Worm (Caenorhabditis elegans) whole organism, L4 larva: Measurements from ENCODE around the gene T05A10.6.

ENCODE experiments used
- F10B5.3 ChIP-seq: sonication (generic microtip); optimal IDR thresholded peaks from 2 replicates; lab custom pipeline; 2016; ENCODE audit warnings: mild to moderate bottlenecking, missing genetic modification characterization, missing compliant biosample characterization
- F37D6.2 ChIP-seq: sonication (generic microtip); optimal IDR thresholded peaks from 2 replicates; lab custom pipeline; 2016; ENCODE audit warnings: mild to moderate bottlenecking, missing genetic modification characterization, missing compliant biosample characterization
- F44E2.7 ChIP-seq: fragments of 200-800 bp; sonication (Bioruptor generic); IDR thresholded peaks from 2 replicates; pipeline ENCODE4 v2.1.2; 2022; ENCODE audit warnings: missing genetic modification characterization, missing compliant biosample characterization
- R02D3.7 ChIP-seq: fragments of 150-350 bp; sonication (generic microtip); optimal IDR thresholded peaks from 3 replicates; lab custom pipeline; 2014; ENCODE audit warnings: missing biosample characterization, missing genetic modification characterization
- Y48G9A.11 ChIP-seq: fragments of 200-800 bp; sonication (Bioruptor generic); IDR thresholded peaks from 2 replicates; pipeline ENCODE4 v1.3.6; 2022; ENCODE audit warnings: missing genetic modification reagents, missing genetic modification characterization, missing compliant biosample characterization
- Y75B8A.6 ChIP-seq: fragments of 200-800 bp; sonication (Bioruptor generic); IDR thresholded peaks from 2 replicates; pipeline ENCODE4 v1.3.6; 2022; ENCODE audit warnings: missing genetic modification reagents, missing genetic modification characterization, missing compliant biosample characterization
- ZK337.2 ChIP-seq: fragments of 200-800 bp; sonication (Bioruptor generic); IDR thresholded peaks from 2 replicates; pipeline ENCODE4 v1.3.6; 2022; ENCODE audit warnings: missing genetic modification reagents, missing genetic modification characterization, missing compliant biosample characterization
- aha-1 ChIP-seq: fragments of 150-350 bp; peaks from one replicate; lab custom pipeline; 2014; ENCODE audit warnings: missing biosample characterization, missing genetic modification characterization
- aly-2 ChIP-seq: sonication (generic microtip); optimal IDR thresholded peaks from 2 replicates; lab custom pipeline; 2018; ENCODE audit warnings: missing biosample characterization, missing genetic modification characterization
- ceh-20 ChIP-seq: fragments of 200-800 bp; sonication (Bioruptor generic); IDR thresholded peaks from 2 replicates; pipeline ENCODE4 v1.3.6; 2022; ENCODE audit warnings: missing genetic modification reagents, missing genetic modification characterization, missing compliant biosample characterization
- ceh-32 ChIP-seq: sonication (generic microtip); optimal IDR thresholded peaks from 2 replicates; lab custom pipeline; 2016; ENCODE audit warnings: mild to moderate bottlenecking, missing genetic modification characterization, missing compliant biosample characterization; ENCODE audit not compliant: poor library complexity
- ceh-44 ChIP-seq: fragments of 200-800 bp; sonication (Bioruptor generic); IDR thresholded peaks from 2 replicates; pipeline ENCODE4 v1.3.6; 2022; ENCODE audit warnings: missing genetic modification reagents, missing genetic modification characterization, missing compliant biosample characterization
- ceh-62 ChIP-seq: sonication (generic microtip); optimal IDR thresholded peaks from 2 replicates; lab custom pipeline; 2017; ENCODE audit warnings: missing biosample characterization, missing genetic modification characterization
- ces-1 ChIP-seq: fragments of 150-350 bp; sonication (generic microtip); optimal IDR thresholded peaks from 4 replicates; lab custom pipeline; 2014; ENCODE audit warnings: missing biosample characterization, missing genetic modification reagents, missing genetic modification characterization
- ctbp-1 ChIP-seq: fragments of 200-800 bp; sonication (Bioruptor generic); IDR thresholded peaks from 2 replicates; pipeline ENCODE4 v1.3.6; 2022; ENCODE audit warnings: missing genetic modification reagents, missing genetic modification characterization, missing compliant biosample characterization
- daf-19 ChIP-seq: fragments of 200-800 bp; sonication (Bioruptor generic); conservative IDR thresholded peaks from 2 replicates; pipeline ENCODE4 v1.3.6; 2022; ENCODE audit warnings: missing genetic modification characterization, missing compliant biosample characterization
- dmd-8 ChIP-seq: fragments of 200-800 bp; sonication (Bioruptor generic); IDR thresholded peaks from 2 replicates; pipeline ENCODE4 v1.3.6; 2022; ENCODE audit warnings: missing genetic modification characterization, missing compliant biosample characterization
- dpl-1 ChIP-seq: fragments of 150-350 bp; optimal IDR thresholded peaks from 2 replicates; lab custom pipeline; 2014; ENCODE audit warnings: missing biosample characterization, missing genetic modification reagents, missing genetic modification characterization
- duxl-1 ChIP-seq: sonication (generic microtip); optimal IDR thresholded peaks from 2 replicates; lab custom pipeline; 2016; ENCODE audit warnings: mild to moderate bottlenecking, missing genetic modification characterization, moderate library complexity, missing compliant biosample characterization; ENCODE audit not compliant: poor library complexity
- fkh-10 ChIP-seq: fragments of 150-350 bp; optimal IDR thresholded peaks from 2 replicates; lab custom pipeline; 2014; ENCODE audit warnings: missing biosample characterization, missing genetic modification reagents, missing genetic modification characterization
- fos-1 ChIP-seq: fragments of 150-350 bp; optimal IDR thresholded peaks from 2 replicates; lab custom pipeline; 2014; ENCODE audit warnings: missing biosample characterization, missing genetic modification characterization
- hlh-11 ChIP-seq: fragments of 200-800 bp; sonication (Bioruptor generic); optimal IDR thresholded peaks from 2 replicates; lab custom pipeline; 2018; ENCODE audit warnings: mild to moderate bottlenecking, missing genetic modification characterization, missing compliant biosample characterization
- hmg-1.1 ChIP-seq: fragments of 200-800 bp; sonication (Bioruptor generic); IDR thresholded peaks from 2 replicates; pipeline ENCODE4 v1.3.6; 2022; ENCODE audit warnings: missing genetic modification reagents, missing genetic modification characterization, missing compliant biosample characterization
- jun-1 ChIP-seq: fragments of 150-350 bp; optimal IDR thresholded peaks from 2 replicates; lab custom pipeline; 2014; ENCODE audit warnings: missing biosample characterization, missing genetic modification reagents, missing genetic modification characterization
- lim-7 ChIP-seq: fragments of 200-800 bp; sonication (Bioruptor generic); IDR thresholded peaks from 2 replicates; pipeline ENCODE4 v1.3.6; 2022; ENCODE audit warnings: missing genetic modification characterization, missing compliant biosample characterization
- lin-15B ChIP-seq: fragments of 150-350 bp; sonication (generic microtip); optimal IDR thresholded peaks from 3 replicates; lab custom pipeline; 2014; ENCODE audit warnings: missing biosample characterization, missing genetic modification characterization
- lin-29 ChIP-seq: fragments of 200-800 bp; sonication (Bioruptor generic); IDR thresholded peaks from 2 replicates; pipeline ENCODE4 v1.3.6; 2022; ENCODE audit warnings: missing genetic modification reagents, missing genetic modification characterization, missing compliant biosample characterization
- lin-38 ChIP-seq: fragments of 200-800 bp; sonication (Bioruptor generic); IDR thresholded peaks from 2 replicates; pipeline ENCODE4 v1.3.6; 2022; ENCODE audit warnings: missing genetic modification reagents, missing genetic modification characterization, missing compliant biosample characterization
- madf-5 ChIP-seq, 2 experiments: fragments of 200-800 bp; sonication (Bioruptor generic); IDR thresholded peaks; 2 replicates each; pipeline ENCODE4 v1.3.6; 2022; ENCODE audit warnings: missing compliant biosample characterization in 2 of 2, missing genetic modification characterization in 2 of 2
- mdl-1 ChIP-seq, 2 experiments: fragments of 150-350 bp in 1 of 2; sonication (generic microtip) in 1 of 2; optimal IDR thresholded peaks; 2 replicates each; lab custom pipeline; 2014 to 2017; ENCODE audit warnings: missing biosample characterization in 2 of 2, missing genetic modification characterization in 2 of 2
- mep-1 ChIP-seq: fragments of 150-350 bp; sonication (generic microtip); optimal IDR thresholded peaks from 3 replicates; lab custom pipeline; 2014; ENCODE audit warnings: missing biosample characterization, missing genetic modification characterization
- mxl-3 ChIP-seq: fragments of 200-800 bp; sonication (Bioruptor generic); optimal IDR thresholded peaks from 2 replicates; lab custom pipeline; 2018; ENCODE audit warnings: mild to moderate bottlenecking, missing genetic modification characterization, missing compliant biosample characterization
- nhr-10 ChIP-seq: fragments of 150-350 bp; optimal IDR thresholded peaks from 2 replicates; lab custom pipeline; 2014; ENCODE audit warnings: missing biosample characterization, missing genetic modification characterization
- nhr-102 ChIP-seq: sonication (generic microtip); optimal IDR thresholded peaks from 2 replicates; lab custom pipeline; 2016; ENCODE audit warnings: mild to moderate bottlenecking, missing genetic modification characterization, moderate library complexity, missing compliant biosample characterization
- nhr-11 ChIP-seq: fragments of 150-350 bp; optimal IDR thresholded peaks from 2 replicates; lab custom pipeline; 2014; ENCODE audit warnings: missing biosample characterization, missing genetic modification characterization
- nhr-25 ChIP-seq: sonication (generic microtip); optimal IDR thresholded peaks from 2 replicates; lab custom pipeline; 2017; ENCODE audit warnings: missing genetic modification characterization, mild to moderate bottlenecking, missing compliant biosample characterization, antibody characterized with exemption, moderate library complexity, borderline replicate concordance; ENCODE audit not compliant: insufficient read depth
- nhr-41 ChIP-seq: fragments of 200-800 bp; sonication (Bioruptor generic); IDR thresholded peaks from 2 replicates; pipeline ENCODE4 v1.3.6; 2022; ENCODE audit warnings: missing genetic modification reagents, missing genetic modification characterization, missing compliant biosample characterization
- nhr-42 ChIP-seq: fragments of 200-800 bp; sonication (Bioruptor generic); IDR thresholded peaks from 2 replicates; pipeline ENCODE4 v1.3.6; 2022; ENCODE audit warnings: missing genetic modification characterization, missing compliant biosample characterization
- nhr-48 ChIP-seq: sonication (generic microtip); optimal IDR thresholded peaks from 2 replicates; lab custom pipeline; 2016; ENCODE audit warnings: mild to moderate bottlenecking, missing genetic modification characterization, missing compliant biosample characterization
- nhr-6 ChIP-seq: fragments of 150-350 bp; optimal IDR thresholded peaks from 2 replicates; lab custom pipeline; 2014; ENCODE audit warnings: missing biosample characterization, missing genetic modification characterization
- pha-4 ChIP-seq, 2 experiments: fragments of 150-350 bp in 1 of 2; fragments of 200-800 bp in 1 of 2; sonication (Bioruptor generic) in 1 of 2; IDR thresholded peaks in 1 of 2; optimal IDR thresholded peaks in 1 of 2; 2 replicates each; pipeline versions ENCODE4 v1.3.6 to Lab custom; 2014 to 2022; ENCODE audit warnings: missing genetic modification characterization in 2 of 2, missing genetic modification reagents in 2 of 2, missing biosample characterization in 1 of 2, missing compliant biosample characterization in 1 of 2
- pqm-1 ChIP-seq: sonication (generic microtip); optimal IDR thresholded peaks from 2 replicates; lab custom pipeline; 2017; ENCODE audit warnings: missing biosample characterization, missing genetic modification characterization
- saeg-2 ChIP-seq: fragments of 200-800 bp; sonication (Bioruptor generic); IDR thresholded peaks from 2 replicates; pipeline ENCODE4 v1.3.6; 2022; ENCODE audit warnings: missing genetic modification reagents, missing genetic modification characterization, missing compliant biosample characterization
- tag-97 ChIP-seq: fragments of 200-800 bp; sonication (Bioruptor generic); IDR thresholded peaks from 2 replicates; pipeline ENCODE4 v1.3.6; 2022; ENCODE audit warnings: missing genetic modification characterization, missing compliant biosample characterization
- unc-39 ChIP-seq: sonication (generic microtip); optimal IDR thresholded peaks from 2 replicates; lab custom pipeline; 2017; ENCODE audit warnings: missing biosample characterization, missing genetic modification characterization
- vab-7 ChIP-seq: fragments of 200-800 bp; sonication (Bioruptor generic); IDR thresholded peaks from 2 replicates; pipeline ENCODE4 v1.3.6; 2022; ENCODE audit warnings: missing genetic modification reagents, missing genetic modification characterization, missing compliant biosample characterization
- zag-1 ChIP-seq: fragments of 150-350 bp; optimal IDR thresholded peaks from 2 replicates; lab custom pipeline; 2014; ENCODE audit warnings: missing biosample characterization, missing genetic modification characterization
- zfp-3 ChIP-seq: fragments of 200-800 bp; sonication (Bioruptor generic); conservative IDR thresholded peaks from 2 replicates; pipeline ENCODE4 v1.3.6; 2022; ENCODE audit warnings: missing genetic modification reagents, missing genetic modification characterization, missing compliant biosample characterization
- zip-11 ChIP-seq: fragments of 200-800 bp; sonication (Bioruptor generic); IDR thresholded peaks from 2 replicates; pipeline ENCODE4 v1.3.6; 2022; ENCODE audit warnings: missing genetic modification characterization, missing compliant biosample characterization
- ztf-7 ChIP-seq: fragments of 150-350 bp; optimal IDR thresholded peaks from 2 replicates; lab custom pipeline; 2014; ENCODE audit warnings: missing biosample characterization, missing genetic modification characterization

Gene T05A10.6

ce11 chrX:10821160-10821559 is 26.6 kb upstream of the T05A10.6 start (continued):
- TF ChIP-seq pha-4 (GFP tag; IDR thresholded peaks at IDR 0.05; lab: Robert Waterston, UW) (peak; percentile 87; the same call in 1 of the 2 replicates), pha-4 (tag; optimal IDR thresholded peaks at IDR 0.05; lab: Kevin White, UChicago) (no peak), madf-5 (GFP tag; IDR thresholded peaks at IDR 0.05; lab: Robert Waterston, UW) (peak; percentile 67 to 92; a peak in 3 of 4 replicates), ces-1 (GFP tag; lab: Kevin White, UChicago) (no peak), aly-2 (tag; lab: Kevin White, UChicago) (no peak), nhr-25 (tag; lab: Kevin White, UChicago) (no peak), R02D3.7 (tag; lab: Kevin White, UChicago) (no peak), ceh-20 (0 out of 2 replicates have a peak, but pooled peaks have one; percentile 50), tag-97 (GFP tag; lab: Robert Waterston, UW) (0 out of 2 replicates have a peak, but pooled peaks have one; percentile 40), unc-39 (tag; lab: Kevin White, UChicago) (no peak), lin-15B (tag; lab: Kevin White, UChicago) (no peak), ztf-7 (tag; lab: Kevin White, UChicago) (no peak), duxl-1 (tag; lab: Kevin White, UChicago) (peak; percentile 69), nhr-42 (GFP tag; lab: Robert Waterston, UW) (peak; percentile 75; the same call in 1 of the 2 replicates), ZK337.2 (GFP tag; lab: Robert Waterston, UW) (0 out of 2 replicates have a peak, but pooled peaks have one; percentile 54), mdl-1 (tag; optimal IDR thresholded peaks at IDR 0.05; lab: Kevin White, UChicago) (peak in 1 of 2 experiments; percentile 54), lin-29 (GFP tag; lab: Robert Waterston, UW) (0 out of 2 replicates have a peak, but pooled peaks have one; percentile 33), zfp-3 (GFP tag; lab: Robert Waterston, UW) (peak; percentile 72), nhr-11 (tag; lab: Kevin White, UChicago) (no peak), F10B5.3 (tag; lab: Kevin White, UChicago) (no peak), nhr-10 (tag; lab: Kevin White, UChicago) (no peak), Y75B8A.6 (GFP tag; lab: Robert Waterston, UW) (0 out of 2 replicates have a peak, but pooled peaks have one; percentile 53), nhr-102 (tag; lab: Kevin White, UChicago) (no peak), ceh-62 (tag; lab: Kevin White, UChicago) (no peak), dmd-8 (GFP tag; lab: Robert Waterston, UW) (peak; percentile 92), fos-1 (tag; lab: Kevin White, UChicago) (no peak), daf-19 (0 out of 2 replicates have a peak, but pooled peaks have one; percentile 53), nhr-41 (GFP tag; lab: Robert Waterston, UW) (0 out of 2 replicates have a peak, but pooled peaks have one; percentile 58), ceh-44 (GFP tag; lab: Robert Waterston, UW) (peak; percentile 72), fkh-10 (GFP tag; lab: Kevin White, UChicago) (no peak), dpl-1 (GFP tag; lab: Kevin White, UChicago) (no peak), F44E2.7 (GFP tag; lab: Robert Waterston, UW) (peak; percentile 80; the same call in 1 of the 2 replicates), vab-7 (peak; percentile 86), ctbp-1 (GFP tag; lab: Robert Waterston, UW) (peak; percentile 81), mxl-3 (GFP tag; lab: Kevin White, UChicago) (peak; percentile 37), mep-1 (tag; lab: Kevin White, UChicago) (no peak), jun-1 (tag; lab: Kevin White, UChicago) (no peak), saeg-2 (0 out of 2 replicates have a peak, but pooled peaks have one; percentile 39), ceh-32 (tag; lab: Kevin White, UChicago) (no peak), zip-11 (0 out of 2 replicates have a peak, but pooled peaks have one; percentile 55), nhr-48 (tag; lab: Kevin White, UChicago) (peak; percentile 45), zag-1 (no peak), F37D6.2 (peak; percentile 47), hmg-1.1 (GFP tag; lab: Robert Waterston, UW) (peak; percentile 89), Y48G9A.11 (GFP tag; lab: Robert Waterston, UW) (peak; percentile 73), lim-7 (GFP tag; lab: Robert Waterston, UW) (peak; percentile 90), nhr-6 (tag; lab: Kevin White, UChicago) (no peak), aha-1 (tag; lab: Kevin White, UChicago) (peak; percentile 97), hlh-11 (tag; lab: Kevin White, UChicago) (no peak), lin-38 (GFP tag; lab: Robert Waterston, UW) (no peak), pqm-1 (tag; lab: Kevin White, UChicago) (no peak)
